Worm (Caenorhabditis elegans) whole organism, midembryonic: ENCODE data around the gene M57.2.

Experiments used
- T22C8.4 ChIP-seq: fragments of 200-800 bp; sonication (Bioruptor generic); IDR thresholded peaks from 2 replicates; pipeline ENCODE4 v1.3.6; 2022; ENCODE audit warnings: missing genetic modification characterization, missing compliant biosample characterization
- cog-1 ChIP-seq: sonication (generic microtip); optimal IDR thresholded peaks from 2 replicates; lab custom pipeline; 2016; ENCODE audit warnings: missing genetic modification characterization, missing compliant biosample characterization
- flt-1 ChIP-seq: fragments of 200-800 bp; sonication (Bioruptor generic); IDR thresholded peaks from 2 replicates; pipeline ENCODE4 v1.3.6; 2022; ENCODE audit warnings: missing genetic modification characterization, missing compliant biosample characterization
- klf-2 ChIP-seq: fragments of 200-800 bp; sonication (Bioruptor generic); conservative IDR thresholded peaks from 2 replicates; pipeline ENCODE4 v1.3.6; 2022; ENCODE audit warnings: missing genetic modification reagents, missing genetic modification characterization, missing compliant biosample characterization
- med-1 ChIP-seq: sonication (generic microtip); optimal IDR thresholded peaks from 2 replicates; lab custom pipeline; 2017; ENCODE audit warnings: missing genetic modification characterization, mild to moderate bottlenecking, missing compliant biosample characterization, antibody characterized with exemption, missing genetic modification reagents; ENCODE audit not compliant: insufficient read depth
- ref-1 ChIP-seq: fragments of 200-800 bp; sonication (Bioruptor generic); conservative IDR thresholded peaks from 2 replicates; pipeline ENCODE4 v1.3.6; 2022; ENCODE audit warnings: missing genetic modification reagents, missing genetic modification characterization, missing compliant biosample characterization
- tab-1 ChIP-seq: fragments of 200-800 bp; sonication (Bioruptor generic); IDR thresholded peaks from 2 replicates; pipeline ENCODE4 v1.3.6; 2022; ENCODE audit warnings: missing genetic modification characterization, missing compliant biosample characterization
- ztf-23 ChIP-seq: fragments of 200-800 bp; sonication (Bioruptor generic); IDR thresholded peaks from 2 replicates; pipeline ENCODE4 v1.3.6; 2022; ENCODE audit warnings: missing genetic modification reagents, missing genetic modification characterization, missing compliant biosample characterization
- ztf-29 ChIP-seq: fragments of 200-800 bp; sonication (Bioruptor generic); IDR thresholded peaks from 2 replicates; pipeline ENCODE4 v1.3.6; 2022; ENCODE audit warnings: missing genetic modification reagents, missing genetic modification characterization, missing compliant biosample characterization

The M57.2 gene

DNA sequence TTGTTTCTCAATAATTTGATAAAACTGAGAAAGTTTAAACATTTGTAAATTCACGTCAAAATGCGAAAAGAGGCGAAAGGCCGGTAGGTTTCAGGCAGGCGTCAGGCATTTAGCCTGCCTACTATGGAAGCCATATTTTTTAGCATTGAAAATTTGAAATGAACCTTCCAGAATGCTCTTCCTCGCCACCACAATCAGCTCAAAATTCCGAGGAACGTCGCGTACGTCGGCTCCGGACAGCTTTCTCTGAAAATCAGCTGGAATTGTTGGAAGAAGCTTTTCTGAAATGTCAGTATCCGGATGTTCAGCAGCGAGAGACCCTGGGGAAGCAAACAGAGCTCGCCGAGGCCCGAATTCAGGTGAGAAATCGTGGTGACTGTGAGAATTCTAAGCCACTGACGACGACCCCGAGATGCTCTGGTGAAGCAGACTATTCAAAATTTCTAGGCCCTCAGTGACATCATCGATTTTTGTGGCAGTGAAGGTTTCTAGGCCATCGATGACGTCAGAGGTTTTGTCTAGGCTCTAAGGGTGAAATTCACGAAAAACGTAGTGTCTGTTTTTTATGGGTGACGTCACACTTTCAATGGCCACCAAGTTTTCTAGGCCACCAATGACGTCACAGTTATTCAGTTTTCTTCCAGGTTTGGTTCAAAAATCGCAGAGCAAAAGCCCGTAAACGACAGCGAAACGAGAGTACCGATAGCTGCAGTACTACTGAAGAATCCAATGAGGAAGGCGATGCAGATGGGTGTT lies 25.0 kb upstream of the M57.2 start:
- no peak for TF ChIP-seq cog-1
- TF ChIP-seq ref-1, result no peak
- no peak for TF ChIP-seq tab-1 (GFP tag; lab: Robert Waterston, UW)
- TF ChIP-seq med-1, result no peak
- no peak for TF ChIP-seq ztf-29 (GFP tag; lab: Robert Waterston, UW)
- no peak for TF ChIP-seq T22C8.4 (GFP tag; lab: Robert Waterston, UW)
- no peak for TF ChIP-seq ztf-23
- TF ChIP-seq flt-1 (GFP tag; lab: Robert Waterston, UW), result no peak
- TF ChIP-seq klf-2 (GFP tag; lab: Robert Waterston, UW), result no peak

DNA sequence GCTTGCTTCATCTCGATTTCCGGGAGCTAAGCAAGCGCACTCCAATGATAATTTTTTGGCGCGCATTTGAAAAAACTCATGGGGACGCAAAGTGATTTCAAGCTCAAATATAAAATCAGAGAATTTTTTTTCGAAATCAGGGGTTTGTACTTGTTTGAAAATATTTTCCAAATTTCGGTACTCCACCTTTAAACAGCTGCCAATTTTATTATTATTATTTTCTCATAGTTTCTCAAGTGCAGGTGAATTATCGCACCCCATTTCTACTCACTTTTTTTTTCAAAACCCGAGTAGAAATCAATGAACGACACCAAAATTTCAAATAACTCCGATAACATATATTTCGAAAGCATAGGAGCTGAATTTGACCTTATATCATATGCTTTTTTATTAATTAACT lies 23.0 kb upstream of the M57.2 start, which contains the start of gene srz-83:
Gene srz-83 (plus strand): TSS at position 301 of the 400 bp plus-strand sequence.
- TF ChIP-seq T22C8.4 (GFP tag; lab: Robert Waterston, UW), result no peak
- TF ChIP-seq flt-1 (GFP tag; lab: Robert Waterston, UW), result no peak
- no peak for TF ChIP-seq ref-1
- no peak for TF ChIP-seq ztf-23
- no peak for TF ChIP-seq ztf-29 (GFP tag; lab: Robert Waterston, UW)
- no peak for TF ChIP-seq tab-1 (GFP tag; lab: Robert Waterston, UW)
- TF ChIP-seq cog-1, result no peak
- no peak for TF ChIP-seq med-1
- no peak for TF ChIP-seq klf-2 (GFP tag; lab: Robert Waterston, UW)

DNA sequence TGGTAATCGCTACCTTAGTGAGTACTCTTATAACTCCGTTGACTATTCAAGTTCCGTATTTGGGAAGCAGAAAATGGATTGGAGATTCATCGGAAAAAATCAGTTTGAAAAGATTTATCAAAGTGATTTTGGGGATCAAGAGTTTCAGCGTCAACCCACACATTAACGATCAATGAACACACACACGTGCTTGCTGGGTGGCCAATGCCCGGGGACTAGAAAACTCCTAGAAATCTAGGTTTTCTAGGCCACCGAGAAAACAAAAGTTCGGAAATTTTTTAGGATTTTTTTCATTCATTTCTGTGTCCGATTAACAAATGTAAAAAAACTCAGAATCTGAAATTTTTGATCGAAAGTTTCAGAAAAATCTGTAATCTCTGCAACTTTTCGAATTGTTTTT lies 21.2 kb upstream of the M57.2 start:
- TF ChIP-seq ref-1, result 0 out of 2 replicates have a peak, but pooled peaks have one; percentile 19
- no peak for TF ChIP-seq klf-2 (GFP tag; lab: Robert Waterston, UW)
- TF ChIP-seq flt-1 (GFP tag; lab: Robert Waterston, UW), result peak; percentile 28; the same call in 1 of the 2 replicates

DNA sequence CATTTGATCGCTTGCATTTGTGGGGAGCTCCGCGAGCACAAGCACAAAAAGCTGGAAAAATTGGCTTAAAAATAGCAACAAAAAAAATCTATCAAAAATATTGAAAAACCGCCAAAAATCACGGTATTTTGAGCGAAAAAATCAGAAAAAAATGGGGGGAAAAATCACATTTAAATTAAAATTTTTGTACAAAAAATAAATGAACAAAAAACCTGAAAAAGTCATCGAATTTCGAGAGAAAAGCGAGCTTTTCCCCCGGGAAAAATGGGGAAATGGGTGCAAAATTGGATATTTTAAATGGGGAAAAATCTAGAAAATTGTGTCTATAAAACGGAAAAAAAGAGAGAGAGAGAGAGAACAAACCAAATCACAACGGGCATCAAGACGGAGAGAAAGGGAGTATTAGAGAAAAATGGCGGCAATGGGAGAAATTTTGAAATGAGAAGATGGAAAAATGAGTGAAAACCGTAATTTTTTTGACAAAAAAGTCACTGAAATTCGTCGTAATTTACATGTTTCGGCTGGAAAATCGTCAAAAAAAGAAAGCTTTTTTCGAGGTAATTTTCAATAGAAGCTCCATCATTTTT lies 17.6 kb upstream of the M57.2 start, which contains the start of gene ced-10:
Gene ced-10 (minus strand): TSS at position 51 of the 587 bp plus-strand sequence.
- TF ChIP-seq klf-2 (GFP tag; lab: Robert Waterston, UW) (no peak), ztf-23 (no peak), flt-1 (GFP tag; lab: Robert Waterston, UW) (no peak), T22C8.4 (GFP tag; lab: Robert Waterston, UW) (no peak), ztf-29 (GFP tag; lab: Robert Waterston, UW) (no peak), cog-1 (no peak), tab-1 (GFP tag; lab: Robert Waterston, UW) (no peak), ref-1 (no peak), med-1 (no peak)

DNA sequence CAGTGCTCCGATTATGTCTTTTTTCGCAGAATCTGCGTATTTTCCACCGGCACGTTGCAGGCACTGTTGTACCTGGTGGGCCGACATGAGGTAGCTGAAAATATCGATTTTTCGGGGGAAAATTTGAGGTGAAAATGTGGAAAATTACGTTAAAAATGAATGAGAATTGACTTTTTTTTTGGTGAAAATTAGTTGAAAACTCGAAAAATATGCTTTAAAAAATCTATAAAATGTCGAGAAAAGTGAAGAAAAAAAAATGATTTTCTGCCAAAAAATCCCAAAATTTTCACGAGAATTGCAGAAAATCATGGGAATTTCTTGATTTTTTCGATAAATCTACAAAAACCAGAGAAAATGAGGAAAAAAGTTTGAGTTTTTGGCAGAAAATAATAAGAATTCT lies 12.7 kb upstream of the M57.2 start, which contains the start of gene tsg-101:
Gene tsg-101 (minus strand): TSS at position 101 of the 400 bp plus-strand sequence.
- TF ChIP-seq klf-2 (GFP tag; lab: Robert Waterston, UW) (no peak), cog-1 (no peak), ztf-23 (no peak), tab-1 (GFP tag; lab: Robert Waterston, UW) (no peak), flt-1 (GFP tag; lab: Robert Waterston, UW) (no peak), med-1 (no peak), ztf-29 (GFP tag; lab: Robert Waterston, UW) (no peak), ref-1 (no peak)

DNA sequence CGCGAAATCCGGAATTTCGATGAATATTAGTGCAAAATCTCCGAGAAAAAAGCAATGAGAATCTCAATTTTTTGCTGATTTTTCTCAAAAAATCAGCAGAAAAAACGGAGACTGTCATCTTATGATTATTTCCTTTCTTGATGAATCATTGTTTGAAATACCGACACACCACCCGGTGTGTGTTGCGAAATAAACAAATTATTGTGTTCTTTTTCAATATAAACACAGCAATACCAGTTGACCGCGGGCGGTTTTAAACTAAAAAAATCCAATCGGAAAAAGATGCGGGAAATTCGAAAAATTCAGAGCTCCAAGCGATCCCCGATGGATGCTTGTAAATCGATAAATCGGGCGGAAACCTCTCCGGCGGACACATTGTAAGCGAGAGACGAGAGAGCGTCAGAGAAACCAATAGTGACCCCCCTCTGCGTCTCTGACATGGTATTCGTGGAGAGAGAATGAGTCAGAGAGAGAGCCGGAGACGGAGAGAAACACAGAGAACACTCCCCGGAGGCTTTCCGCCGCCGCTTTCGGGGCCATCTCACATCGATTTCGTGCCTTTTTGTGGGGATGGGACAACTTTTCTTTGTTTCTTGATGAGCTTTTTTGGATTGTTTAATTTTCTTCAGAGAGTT lies 11.6 kb upstream of the M57.2 start:
- TF ChIP-seq flt-1 (GFP tag; lab: Robert Waterston, UW) (no peak), T22C8.4 (GFP tag; lab: Robert Waterston, UW) (peak; percentile 89), ref-1 (no peak), klf-2 (GFP tag; lab: Robert Waterston, UW) (no peak), med-1 (no peak), cog-1 (peak; percentile 22), ztf-23 (no peak), tab-1 (GFP tag; lab: Robert Waterston, UW) (no peak), ztf-29 (GFP tag; lab: Robert Waterston, UW) (peak; percentile 54; the same call in 1 of the 2 replicates)

DNA sequence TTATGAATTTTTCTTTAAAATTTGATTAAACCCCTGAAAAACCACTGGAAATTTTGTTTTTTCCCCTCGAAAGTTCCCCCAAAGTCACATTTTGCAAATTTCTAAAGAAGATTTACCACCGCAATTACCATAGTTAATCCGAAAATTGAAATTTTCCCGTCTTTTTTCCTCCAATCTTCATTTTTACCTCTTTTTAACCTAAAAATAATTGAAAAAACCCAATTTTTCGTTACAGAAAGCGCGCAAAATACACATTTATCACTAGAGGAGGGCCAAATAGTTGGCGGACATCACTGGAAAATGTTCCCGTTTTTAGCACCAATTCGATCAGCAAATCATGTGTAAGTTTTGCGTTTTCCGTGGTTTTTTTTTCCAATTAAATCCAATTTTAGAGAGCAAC lies 10.6 kb upstream of the M57.2 start, which contains the start of gene unc-33:
Gene unc-33 (plus strand): TSS at position 301 of the 400 bp plus-strand sequence.
- TF ChIP-seq ztf-29 (GFP tag; lab: Robert Waterston, UW) (no peak), med-1 (no peak), flt-1 (GFP tag; lab: Robert Waterston, UW) (no peak), tab-1 (GFP tag; lab: Robert Waterston, UW) (no peak), ztf-23 (no peak), cog-1 (no peak), ref-1 (no peak), T22C8.4 (GFP tag; lab: Robert Waterston, UW) (no peak), klf-2 (GFP tag; lab: Robert Waterston, UW) (no peak)

DNA sequence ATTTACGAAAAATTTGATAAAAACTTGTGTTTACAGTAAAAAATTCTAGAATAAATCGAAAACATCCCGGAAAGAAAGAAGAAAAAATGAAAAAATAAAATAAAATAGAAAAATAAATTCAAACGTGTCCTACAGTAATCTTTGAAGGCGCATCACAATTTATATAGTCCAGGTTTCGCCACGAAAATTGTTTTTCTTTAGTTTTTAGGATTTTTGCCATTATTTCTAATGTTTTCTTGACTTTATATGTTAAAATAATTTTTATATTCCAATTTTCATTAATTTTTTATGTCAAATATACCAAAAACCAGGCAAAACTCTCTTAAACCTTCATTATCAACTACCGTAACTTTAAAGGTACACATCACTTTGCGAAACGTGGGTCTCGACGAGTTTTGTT lies 9.6 kb upstream of the M57.2 start:
- TF ChIP-seq T22C8.4 (GFP tag; lab: Robert Waterston, UW), result no peak
- no peak for TF ChIP-seq flt-1 (GFP tag; lab: Robert Waterston, UW)
- TF ChIP-seq med-1, result no peak
- TF ChIP-seq ztf-29 (GFP tag; lab: Robert Waterston, UW), result no peak
- TF ChIP-seq cog-1, result no peak
- TF ChIP-seq ref-1, result no peak
- TF ChIP-seq klf-2 (GFP tag; lab: Robert Waterston, UW), result no peak
- no peak for TF ChIP-seq ztf-23
- TF ChIP-seq tab-1 (GFP tag; lab: Robert Waterston, UW), result no peak

DNA sequence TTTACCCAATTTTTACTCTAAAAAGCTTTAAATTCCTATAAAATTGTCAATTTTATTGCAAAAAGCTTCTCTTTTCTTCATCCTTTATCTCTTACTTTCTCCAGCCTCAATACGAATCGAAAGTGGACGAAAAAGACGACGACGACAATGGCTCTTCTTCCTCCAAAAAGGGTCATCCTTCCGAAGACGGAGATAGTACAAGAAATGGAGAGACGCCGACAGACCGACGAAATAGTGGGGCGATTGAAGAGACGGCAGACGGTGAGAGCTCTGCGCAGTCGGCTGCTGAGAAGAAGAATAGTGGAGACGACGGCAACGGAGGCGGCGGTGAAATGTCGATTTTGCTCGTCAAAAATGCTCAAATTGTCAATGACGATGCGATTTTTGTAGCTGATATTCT lies 7.8 kb upstream of the M57.2 start:
- TF ChIP-seq tab-1 (GFP tag; lab: Robert Waterston, UW) (no peak), klf-2 (GFP tag; lab: Robert Waterston, UW) (no peak), cog-1 (no peak), med-1 (no peak), flt-1 (GFP tag; lab: Robert Waterston, UW) (no peak), ztf-23 (no peak), ztf-29 (GFP tag; lab: Robert Waterston, UW) (no peak), T22C8.4 (GFP tag; lab: Robert Waterston, UW) (no peak), ref-1 (no peak)
